Worm (Caenorhabditis elegans): ENCODE data around the gene srab-9.
A peak's percentile ranks its signal among the peaks of the same experiment; 100 is the strongest.

srab-9 gene

ce11 chrV:3149910-3150428 is 8.9 kb upstream of the srab-9 start:
- TF ChIP-seq ceh-34 (tag; optimal IDR thresholded peaks at IDR 0.05) (peak; percentile 29), K02D7.2 (tag; optimal IDR thresholded peaks at IDR 0.05) (no peak), ref-2 (tag; optimal IDR thresholded peaks at IDR 0.05) (peak; percentile 22), elt-4 (tag; optimal IDR thresholded peaks at IDR 0.05) (no peak), nhr-232 (tag; optimal IDR thresholded peaks at IDR 0.05) (no peak), sox-4 (tag; optimal IDR thresholded peaks at IDR 0.05) (no peak), unc-86 (tag; optimal IDR thresholded peaks at IDR 0.05) (no peak), ceh-31 (tag; optimal IDR thresholded peaks at IDR 0.05) (peak; percentile 9), sdc-2 (tag; optimal IDR thresholded peaks at IDR 0.05) (peak; percentile 6), pros-1 (tag; optimal IDR thresholded peaks at IDR 0.05) (no peak)

ce11 chrV:3146932-3147331 is 5.8 kb upstream of the srab-9 start, which contains the start of gene srab-11:
TSS of gene srab-11 (minus strand) at chrV:3147032.
- TF ChIP-seq ama-1 (optimal IDR thresholded peaks at IDR 0.05) (no peak), K02D7.2 (tag; optimal IDR thresholded peaks at IDR 0.05) (no peak), ceh-14 (tag; optimal IDR thresholded peaks at IDR 0.05) (no peak), dmd-4 (tag; optimal IDR thresholded peaks at IDR 0.05; ENCODE audit: borderline replicate concordance) (no peak), unc-42 (tag; optimal IDR thresholded peaks at IDR 0.05) (no peak), fkh-6 (tag; optimal IDR thresholded peaks at IDR 0.05) (no peak), ceh-2 (tag; optimal IDR thresholded peaks at IDR 0.05) (no peak), ceh-6 (GFP tag; optimal IDR thresholded peaks at IDR 0.05) (no peak), ztf-16 (tag; optimal IDR thresholded peaks at IDR 0.05) (no peak), T23F11.4 (GFP tag; optimal IDR thresholded peaks at IDR 0.05) (no peak), unc-86 (tag; optimal IDR thresholded peaks at IDR 0.05) (no peak)

- TF ChIP-seq pha-4 (tag; optimal IDR thresholded peaks at IDR 0.05) (no peak), unc-3 (GFP tag; conservative IDR thresholded peaks at IDR 0.05) (no peak), unc-3 (tag; optimal IDR thresholded peaks at IDR 0.05) (no peak), dve-1 (tag; optimal IDR thresholded peaks at IDR 0.05) (no peak), nhr-11 (tag; optimal IDR thresholded peaks at IDR 0.05) (no peak), unc-42 (tag; optimal IDR thresholded peaks at IDR 0.05) (no peak), pat-9 (tag; optimal IDR thresholded peaks at IDR 0.05) (no peak), npax-4 (tag; optimal IDR thresholded peaks at IDR 0.05) (no peak), dmd-4 (tag; optimal IDR thresholded peaks at IDR 0.05; ENCODE audit: borderline replicate concordance) (no peak)
These were observed 4.2 kb upstream of the srab-9 start for ce11 chrV:3145241-3145640.

ce11 chrV:3144494-3144893 is 3.4 kb upstream of the srab-9 start, which contains the start of gene srab-10:
TSS of gene srab-10 (minus strand) at chrV:3144594.
- no peak for TF ChIP-seq rnt-1 (tag; optimal IDR thresholded peaks at IDR 0.05)
- no peak for TF ChIP-seq ceh-9 (tag; optimal IDR thresholded peaks at IDR 0.05)
- no peak for TF ChIP-seq nhr-11 (tag; optimal IDR thresholded peaks at IDR 0.05)
- no peak for TF ChIP-seq Y22D7AL.16 (tag; optimal IDR thresholded peaks at IDR 0.05)
- no peak for TF ChIP-seq unc-3 (GFP tag; conservative IDR thresholded peaks at IDR 0.05)
- TF ChIP-seq unc-3 (tag; optimal IDR thresholded peaks at IDR 0.05) = no peak
- TF ChIP-seq elt-2 (tag; optimal IDR thresholded peaks at IDR 0.05) = no peak
- no peak for TF ChIP-seq sdc-2 (tag; optimal IDR thresholded peaks at IDR 0.05)
- no peak for TF ChIP-seq hlh-6 (tag; optimal IDR thresholded peaks at IDR 0.05)
- TF ChIP-seq npax-4 (tag; optimal IDR thresholded peaks at IDR 0.05) = no peak
- no peak for TF ChIP-seq ceh-6 (GFP tag; optimal IDR thresholded peaks at IDR 0.05)
- no peak for TF ChIP-seq syd-9 (tag; optimal IDR thresholded peaks at IDR 0.05)
- no peak for TF ChIP-seq unc-55 (GFP tag; optimal IDR thresholded peaks at IDR 0.05)
- no peak for TF ChIP-seq dve-1 (tag; optimal IDR thresholded peaks at IDR 0.05)
- TF ChIP-seq ama-1 (optimal IDR thresholded peaks at IDR 0.05) = no peak
- TF ChIP-seq pqm-1 (tag; optimal IDR thresholded peaks at IDR 0.05) = no peak
- TF ChIP-seq fkh-10 (GFP tag; optimal IDR thresholded peaks at IDR 0.05) = no peak
- TF ChIP-seq ceh-22 (tag; optimal IDR thresholded peaks at IDR 0.05) = no peak
- no peak for TF ChIP-seq ttx-3 (tag; optimal IDR thresholded peaks at IDR 0.05)
- TF ChIP-seq C08G9.2 (tag; optimal IDR thresholded peaks at IDR 0.05) = no peak
